Fruit fly (Drosophila melanogaster) whole organism: ENCODE results near the gene CG43980.
A peak's percentile ranks its signal among the peaks of the same experiment; 100 is the strongest.

Source experiments
- CG8478 ChIP-seq: fragments of >200 bp; optimal IDR thresholded peaks from 2 replicates; lab custom pipeline; 2018; ENCODE audit warnings: inconsistent platforms
- Dll ChIP-seq: fragments of >200 bp; optimal IDR thresholded peaks from 2 replicates; lab custom pipeline; 2017
- EcR ChIP-seq, 2 experiments: fragments of >200 bp; optimal IDR thresholded peaks; 2 replicates each; lab custom pipeline; 2017; ENCODE audit warnings: missing biosample characterization in 2 of 2, missing genetic modification characterization in 2 of 2, missing genetic modification reagents in 2 of 2
- pan ChIP-seq: fragments of >200 bp; optimal IDR thresholded peaks from 2 replicates; lab custom pipeline; 2017
- psq ChIP-seq: fragments of >200 bp; optimal IDR thresholded peaks from 2 replicates; lab custom pipeline; 2017
- usp ChIP-seq: fragments of >200 bp; optimal IDR thresholded peaks from 2 replicates; lab custom pipeline; 2017; ENCODE audit warnings: missing biosample characterization, missing genetic modification characterization, mixed read lengths

The CG43980 gene

dm6 chr3L:21679687-21680086 lies 34.9 kb downstream of the CG43980 start, which contains the start of the genes Als2 and CG11248:
Als2 (minus strand) TSS chr3L:21679755.
CG11248 (plus strand) TSS chr3L:21680050.
- TF ChIP-seq usp (GFP tag; lab: Kevin White, UChicago) (no peak), EcR (GFP tag; optimal IDR thresholded peaks at IDR 0.05; lab: Kevin White, UChicago) (no peak), psq (lab: Kevin White, UChicago) (no peak), Dll (lab: Kevin White, UChicago) (no peak), pan (no peak), CG8478 (no peak)

- TF ChIP-seq EcR (GFP tag; optimal IDR thresholded peaks at IDR 0.05; lab: Kevin White, UChicago) (no peak), CG8478 (no peak), psq (lab: Kevin White, UChicago) (no peak), pan (no peak), Dll (lab: Kevin White, UChicago) (no peak), usp (GFP tag; lab: Kevin White, UChicago) (no peak)
Measured at dm6 chr3L:21683942-21684341, 39.2 kb downstream of the CG43980 start, which contains the start of gene Sfp78E. Sfp78E (minus strand) TSS chr3L:21684042.

dm6 chr3L:21685753-21686152 lies 41.0 kb downstream of the CG43980 start:
- no peak for TF ChIP-seq psq (lab: Kevin White, UChicago)
- no peak for TF ChIP-seq usp (GFP tag; lab: Kevin White, UChicago)
- TF ChIP-seq CG8478: no peak
- no peak for TF ChIP-seq EcR (GFP tag; optimal IDR thresholded peaks at IDR 0.05; lab: Kevin White, UChicago)
- TF ChIP-seq pan: no peak
- no peak for TF ChIP-seq Dll (lab: Kevin White, UChicago)

- TF ChIP-seq Dll (lab: Kevin White, UChicago): no peak
- TF ChIP-seq psq (lab: Kevin White, UChicago): no peak
- TF ChIP-seq usp (GFP tag; lab: Kevin White, UChicago): no peak
- TF ChIP-seq EcR (GFP tag; optimal IDR thresholded peaks at IDR 0.05; lab: Kevin White, UChicago): no peak
- TF ChIP-seq pan: no peak
- TF ChIP-seq CG8478: no peak
Measured at dm6 chr3L:21688607-21689129, 43.9 kb downstream of the CG43980 start.

- no peak for TF ChIP-seq EcR (GFP tag; optimal IDR thresholded peaks at IDR 0.05; lab: Kevin White, UChicago)
- no peak for TF ChIP-seq pan
- no peak for TF ChIP-seq usp (GFP tag; lab: Kevin White, UChicago)
- no peak for TF ChIP-seq psq (lab: Kevin White, UChicago)
- TF ChIP-seq Dll (lab: Kevin White, UChicago): no peak
- no peak for TF ChIP-seq CG8478
Measured at dm6 chr3L:21694647-21695046, 49.9 kb downstream of the CG43980 start.

- TF ChIP-seq EcR (GFP tag; optimal IDR thresholded peaks at IDR 0.05; lab: Kevin White, UChicago) (no peak), Dll (lab: Kevin White, UChicago) (no peak), usp (GFP tag; lab: Kevin White, UChicago) (no peak), psq (lab: Kevin White, UChicago) (no peak), pan (no peak)
Measured at dm6 chr3L:21700052-21700451, 55.3 kb downstream of the CG43980 start.

- no peak for TF ChIP-seq usp (GFP tag; lab: Kevin White, UChicago)
- TF ChIP-seq EcR (GFP tag; optimal IDR thresholded peaks at IDR 0.05; lab: Kevin White, UChicago): no peak
- TF ChIP-seq pan: no peak
Measured at dm6 chr3L:21700945-21701344, 56.2 kb downstream of the CG43980 start.

dm6 chr3L:21706144-21706926 lies 61.6 kb downstream of the CG43980 start, which contains the start of gene CG32447:
CG32447 (minus strand) TSS chr3L:21706365.
- TF ChIP-seq Dll (lab: Kevin White, UChicago): no peak
- no peak for TF ChIP-seq usp (GFP tag; lab: Kevin White, UChicago)
- TF ChIP-seq EcR (GFP tag; optimal IDR thresholded peaks at IDR 0.05; lab: Kevin White, UChicago): no peak
- no peak for TF ChIP-seq pan
- no peak for TF ChIP-seq CG8478
- no peak for TF ChIP-seq psq (lab: Kevin White, UChicago)

- no peak for TF ChIP-seq psq (lab: Kevin White, UChicago)
- TF ChIP-seq usp (GFP tag; lab: Kevin White, UChicago): no peak
- no peak for TF ChIP-seq CG8478
- TF ChIP-seq EcR (GFP tag; optimal IDR thresholded peaks at IDR 0.05; lab: Kevin White, UChicago): peak in 1 of 2 experiments; percentile 21
- TF ChIP-seq Dll (lab: Kevin White, UChicago): no peak
Measured at dm6 chr3L:21709785-21710591, 65.2 kb downstream of the CG43980 start.
